Worm (Caenorhabditis elegans): ENCODE results near the gene dnj-11.
"Not testable (repeated sequence)": the region's sequence is repeated elsewhere in the genome, so short reads cannot be mapped to it uniquely, and the experiment has no call there.

dnj-11 gene

DNA sequence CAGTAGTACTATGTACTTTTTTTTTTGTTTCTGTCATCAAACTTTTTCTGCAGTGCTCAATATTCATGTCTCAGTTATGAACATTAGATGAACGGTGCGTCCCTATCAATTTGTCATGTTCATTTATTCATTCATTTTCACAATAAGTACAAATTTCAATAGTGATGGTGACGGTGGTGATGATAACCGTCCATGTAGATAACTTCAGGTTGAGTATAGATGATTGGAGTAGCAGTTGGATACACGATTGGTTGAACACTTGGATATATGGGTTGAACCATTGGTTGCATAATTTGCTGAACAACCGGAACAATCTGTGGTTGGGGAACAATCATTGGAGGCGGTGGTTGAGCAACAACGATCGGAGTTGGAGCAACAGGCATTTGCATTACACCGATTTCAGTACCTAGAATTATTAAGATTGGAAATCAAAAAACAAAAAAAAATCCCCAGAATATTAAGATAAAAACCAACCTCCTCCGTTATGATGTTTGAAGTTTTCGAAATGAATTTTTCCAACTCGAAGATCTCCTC is 2.5 kb downstream of the dnj-11 start:
- TF ChIP-seq scrt-1 (GFP tag; IDR thresholded peaks at IDR 0.05) (no peak), ets-7 (tag; optimal IDR thresholded peaks at IDR 0.05) (no peak), ceh-13 (GFP tag; optimal IDR thresholded peaks at IDR 0.05) (no peak), tbx-37 (GFP tag; conservative IDR thresholded peaks at IDR 0.05) (no peak)

ce11 chrIV:6590029-6590428 is 4.4 kb downstream of the dnj-11 start, which contains the start of the genes lec-11 and irld-7:
Gene lec-11 (minus strand): TSS chrIV:6590154.
Gene irld-7 (plus strand): TSS chrIV:6590360.
- TF ChIP-seq ets-7 (tag; optimal IDR thresholded peaks at IDR 0.05) (no peak), B0310.2 (tag; optimal IDR thresholded peaks at IDR 0.05) (no peak)

- TF ChIP-seq hmg-4 (GFP tag; optimal IDR thresholded peaks at IDR 0.05); ets-7 (tag; optimal IDR thresholded peaks at IDR 0.05); sea-1 (GFP tag; conservative IDR thresholded peaks at IDR 0.05): not testable (repeated sequence)
These were observed 5.5 kb downstream of the dnj-11 start, which contains the start of the genes nspb-1 and nspb-2 for ce11 chrIV:6591010-6591746. Gene nspb-1 (minus strand): TSS chrIV:6591110. Gene nspb-2 (plus strand): TSS chrIV:6591696.

DNA sequence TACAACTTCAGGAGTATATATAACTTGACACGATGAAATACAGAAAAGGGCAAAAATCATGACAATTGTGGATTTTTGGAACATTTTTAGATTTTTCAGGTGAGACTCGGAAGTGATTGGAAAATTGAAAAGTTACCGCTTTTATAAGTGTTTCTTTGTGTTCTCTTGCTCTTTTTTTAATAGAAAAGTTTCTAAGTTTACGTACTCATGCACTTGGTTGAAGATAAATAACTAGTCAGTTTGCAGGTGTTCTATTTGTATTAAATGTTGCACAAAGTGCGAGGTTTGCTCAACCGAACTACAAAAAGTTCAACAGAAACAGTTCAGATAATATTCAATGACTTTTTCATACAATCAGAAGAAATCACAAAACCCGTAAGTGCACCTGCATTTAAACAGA is 9.2 kb downstream of the dnj-11 start, which contains the start of gene nspb-3:
TSS of gene nspb-3 (minus strand) at position 101 of the 400 bp plus-strand sequence.
- TF ChIP-seq F13C5.2, hnd-1, ceh-36 (tag; optimal IDR thresholded peaks at IDR 0.05): not testable (repeated sequence)

DNA sequence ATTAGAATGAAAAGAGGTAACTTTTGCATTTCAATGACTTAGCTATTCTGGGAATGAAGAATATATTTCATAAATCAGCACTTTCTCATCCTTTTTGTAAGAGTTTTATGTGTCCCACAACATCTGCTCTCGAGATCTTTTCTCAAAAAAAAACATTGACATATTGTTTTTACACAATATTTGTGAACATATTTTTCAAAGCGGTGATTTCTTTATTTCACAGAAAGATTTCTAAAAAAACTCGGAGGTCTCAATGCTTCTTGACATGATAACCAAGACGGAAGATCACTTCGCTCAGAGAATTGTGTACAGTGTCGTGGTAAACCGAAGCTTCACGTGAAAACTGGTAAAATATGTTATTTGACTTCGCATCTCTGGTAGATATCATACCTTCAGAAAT is 10.2 kb downstream of the dnj-11 start, which contains the start of gene F38A5.22:
TSS of gene F38A5.22 (minus strand) at position 29 of the 400 bp plus-strand sequence.
- TF ChIP-seq ama-1 (optimal IDR thresholded peaks at IDR 0.05), result no peak
- TF ChIP-seq pes-1 (GFP tag; IDR thresholded peaks at IDR 0.05), result no peak
- TF ChIP-seq tra-4 (tag; optimal IDR thresholded peaks at IDR 0.05), result no peak
- TF ChIP-seq tbx-11 (GFP tag; IDR thresholded peaks at IDR 0.05), result no peak
- TF ChIP-seq ceh-13 (GFP tag; optimal IDR thresholded peaks at IDR 0.05), result no peak
- no peak for TF ChIP-seq hnd-1 (tag; optimal IDR thresholded peaks at IDR 0.05)
- no peak for TF ChIP-seq scrt-1 (GFP tag; IDR thresholded peaks at IDR 0.05)
- TF ChIP-seq hmg-4 (GFP tag; optimal IDR thresholded peaks at IDR 0.05), result no peak
- no peak for TF ChIP-seq sea-1 (GFP tag; conservative IDR thresholded peaks at IDR 0.05)
- TF ChIP-seq aly-1 (tag; optimal IDR thresholded peaks at IDR 0.05), result no peak
- no peak for TF ChIP-seq tbx-37 (GFP tag; conservative IDR thresholded peaks at IDR 0.05)
- TF ChIP-seq ceh-36 (tag; optimal IDR thresholded peaks at IDR 0.05), result no peak
- TF ChIP-seq hmbx-1 (tag; optimal IDR thresholded peaks at IDR 0.05), result no peak
- no peak for TF ChIP-seq B0310.2 (tag; optimal IDR thresholded peaks at IDR 0.05)

DNA sequence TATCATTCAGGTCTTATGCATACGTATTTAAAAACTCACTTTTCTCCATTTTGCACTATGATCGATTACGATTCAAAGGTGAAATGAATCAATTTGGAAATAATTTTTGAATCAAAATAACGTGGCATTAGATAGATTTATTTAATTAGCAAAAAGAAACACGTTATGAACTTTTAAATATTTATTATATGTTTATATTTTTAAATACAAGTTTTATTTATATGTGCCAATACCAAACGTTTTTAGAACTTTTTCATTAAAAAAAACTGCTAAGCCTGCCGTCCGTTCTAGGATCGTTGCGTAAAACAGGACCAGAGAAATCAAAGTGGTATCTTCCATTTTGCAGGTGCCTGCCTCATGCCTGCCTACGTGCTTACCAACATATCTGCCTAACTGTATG is 11.6 kb downstream of the dnj-11 start, which contains the start of gene F38A5.6:
TSS of gene F38A5.6 (minus strand) at position 101 of the 400 bp plus-strand sequence.
- TF ChIP-seq scrt-1 (GFP tag; IDR thresholded peaks at IDR 0.05), result no peak
- no peak for TF ChIP-seq pes-1 (GFP tag; IDR thresholded peaks at IDR 0.05)
- TF ChIP-seq hmg-4 (GFP tag; optimal IDR thresholded peaks at IDR 0.05), result no peak
- no peak for TF ChIP-seq ama-1 (optimal IDR thresholded peaks at IDR 0.05)
- no peak for TF ChIP-seq hmbx-1 (tag; optimal IDR thresholded peaks at IDR 0.05)
- no peak for TF ChIP-seq tbx-11 (GFP tag; IDR thresholded peaks at IDR 0.05)
- TF ChIP-seq ceh-13 (GFP tag; optimal IDR thresholded peaks at IDR 0.05), result no peak
- no peak for TF ChIP-seq sea-1 (GFP tag; conservative IDR thresholded peaks at IDR 0.05)
- no peak for TF ChIP-seq aly-1 (tag; optimal IDR thresholded peaks at IDR 0.05)
- no peak for TF ChIP-seq hnd-1 (tag; optimal IDR thresholded peaks at IDR 0.05)
- TF ChIP-seq tbx-37 (GFP tag; conservative IDR thresholded peaks at IDR 0.05), result no peak

DNA sequence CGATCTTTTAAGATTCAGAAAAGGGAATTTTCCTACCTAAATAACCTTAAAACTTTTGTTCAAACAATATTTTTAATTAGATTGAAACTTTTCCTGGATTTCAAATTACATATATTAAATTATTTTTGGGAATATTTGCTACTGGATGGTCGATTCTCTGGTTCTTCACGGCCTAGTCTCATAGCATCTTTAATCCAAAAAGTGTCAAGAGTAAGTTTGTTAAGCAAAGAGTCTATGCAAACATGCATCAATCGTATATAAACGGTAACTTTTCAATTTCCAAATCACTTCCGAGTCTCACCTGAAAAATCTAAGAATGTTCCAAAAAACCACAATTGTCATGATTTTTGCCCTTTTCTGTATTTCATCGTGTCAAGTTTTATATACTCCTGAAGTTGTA is 12.2 kb downstream of the dnj-11 start, which contains the start of gene nspb-4:
TSS of gene nspb-4 (plus strand) at position 301 of the 400 bp plus-strand sequence.
- TF ChIP-seq flt-1 (GFP tag; IDR thresholded peaks at IDR 0.05); hnd-1 (tag; optimal IDR thresholded peaks at IDR 0.05); hmg-4 (GFP tag; optimal IDR thresholded peaks at IDR 0.05): not testable (repeated sequence)

DNA sequence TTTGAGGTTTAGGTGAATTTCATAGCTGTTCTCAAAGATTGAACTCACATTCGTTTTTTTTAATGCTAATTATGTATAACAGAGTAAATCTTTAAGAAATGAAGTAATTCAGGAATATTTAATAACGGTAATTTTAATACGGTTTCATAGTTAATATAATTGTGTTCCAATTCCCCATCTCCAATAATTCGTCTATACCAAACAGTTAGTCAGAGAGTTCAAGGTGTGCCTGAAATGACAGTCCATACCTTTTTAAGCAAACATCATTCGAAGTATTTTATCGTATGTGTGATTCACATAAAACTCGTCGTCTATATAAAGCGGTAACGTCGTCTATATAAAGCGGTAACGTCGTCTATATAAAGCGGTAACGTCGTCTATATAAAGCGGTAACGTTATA is 13.1 kb downstream of the dnj-11 start, which contains the start of gene nspb-5:
TSS of gene nspb-5 (plus strand) at position 301 of the 400 bp plus-strand sequence.
- TF ChIP-seq sea-1 (GFP tag; conservative IDR thresholded peaks at IDR 0.05); tbx-37 (GFP tag; conservative IDR thresholded peaks at IDR 0.05); ceh-13 (GFP tag; optimal IDR thresholded peaks at IDR 0.05): not testable (repeated sequence)

- no peak for TF ChIP-seq flt-1 (GFP tag; IDR thresholded peaks at IDR 0.05)
- TF ChIP-seq ama-1 (optimal IDR thresholded peaks at IDR 0.05), result no peak
- TF ChIP-seq ceh-36 (tag; optimal IDR thresholded peaks at IDR 0.05), result no peak
- TF ChIP-seq aly-1 (tag; optimal IDR thresholded peaks at IDR 0.05), result no peak
- no peak for TF ChIP-seq pes-1 (GFP tag; IDR thresholded peaks at IDR 0.05)
- no peak for TF ChIP-seq tbx-37 (GFP tag; conservative IDR thresholded peaks at IDR 0.05)
- TF ChIP-seq B0310.2 (tag; optimal IDR thresholded peaks at IDR 0.05), result no peak
- no peak for TF ChIP-seq ets-7 (tag; optimal IDR thresholded peaks at IDR 0.05)
- TF ChIP-seq tbx-11 (GFP tag; IDR thresholded peaks at IDR 0.05), result no peak
- no peak for TF ChIP-seq F13C5.2 (tag; optimal IDR thresholded peaks at IDR 0.05)
- TF ChIP-seq hmbx-1 (tag; optimal IDR thresholded peaks at IDR 0.05), result no peak
- TF ChIP-seq hmg-4 (GFP tag; optimal IDR thresholded peaks at IDR 0.05), result no peak
- TF ChIP-seq scrt-1 (GFP tag; IDR thresholded peaks at IDR 0.05), result no peak
- no peak for TF ChIP-seq ceh-13 (GFP tag; optimal IDR thresholded peaks at IDR 0.05)
- TF ChIP-seq sea-1 (GFP tag; conservative IDR thresholded peaks at IDR 0.05), result no peak
These were observed 13.8 kb downstream of the dnj-11 start, which contains the start of gene F38A5.8 for ce11 chrIV:6599447-6599846. Gene F38A5.8 (plus strand): TSS chrIV:6599747.
